Fruit fly (Drosophila melanogaster) whole organism, wandering third instar larva: Measurements from ENCODE around the gene Elovl7.
A peak's percentile ranks its signal among the peaks of the same experiment; 100 is the strongest.

Experiments
- Abd-B ChIP-seq: fragments of >200 bp; optimal IDR thresholded peaks from 2 replicates; lab custom pipeline; 2017; ENCODE audit warnings: missing biosample characterization, missing genetic modification characterization
- CG32264 ChIP-seq: fragments of 200-800 bp; sonication (Bioruptor generic); optimal IDR thresholded peaks from 2 replicates; lab custom pipeline; 2016; ENCODE audit warnings: missing biosample characterization, missing genetic modification characterization
- CG9705 ChIP-seq: fragments of 200-800 bp; sonication (Bioruptor generic); optimal IDR thresholded peaks from 2 replicates; lab custom pipeline; 2018; ENCODE audit warnings: missing biosample characterization, mild to moderate bottlenecking, missing genetic modification characterization
- CrebA ChIP-seq: fragments of 200-800 bp; sonication (Bioruptor generic); optimal IDR thresholded peaks from 2 replicates; lab custom pipeline; 2016; ENCODE audit warnings: missing biosample characterization, mild to moderate bottlenecking, missing genetic modification characterization, borderline replicate concordance
- Dif ChIP-seq: fragments of 200-275, 200-300 bp; sonication (Bioruptor generic); optimal IDR thresholded peaks from 2 replicates; lab custom pipeline; 2018; ENCODE audit warnings: missing biosample characterization, missing genetic modification characterization; ENCODE audit not compliant: partially characterized antibody
- GATAd ChIP-seq: sonication (Bioruptor generic); optimal IDR thresholded peaks from 2 replicates; lab custom pipeline; 2016; ENCODE audit warnings: missing biosample characterization, missing genetic modification characterization
- HLH106 ChIP-seq: fragments of 200-800 bp; optimal IDR thresholded peaks from 3 replicates; lab custom pipeline; 2019; ENCODE audit warnings: missing biosample characterization, mild to moderate bottlenecking, missing genetic modification characterization, moderate library complexity
- Hnf4 ChIP-seq: fragments of 200-800 bp; sonication (Bioruptor generic); optimal IDR thresholded peaks from 2 replicates; lab custom pipeline; 2016; ENCODE audit warnings: missing biosample characterization, mild to moderate bottlenecking, missing genetic modification characterization
- Hr78 ChIP-seq: fragments of >200 bp; optimal IDR thresholded peaks from 2 replicates; lab custom pipeline; 2017; ENCODE audit warnings: missing biosample characterization, missing genetic modification characterization
- Hr83 ChIP-seq: fragments of 200-300 bp; sonication (Bioruptor generic); optimal IDR thresholded peaks from 2 replicates; lab custom pipeline; 2016; ENCODE audit warnings: missing biosample characterization, mild to moderate bottlenecking, missing genetic modification characterization, moderate library complexity; ENCODE audit not compliant: poor library complexity, severe bottlenecking
- Jra ChIP-seq: sonication (Bioruptor generic); optimal IDR thresholded peaks from 2 replicates; lab custom pipeline; 2016; ENCODE audit warnings: missing biosample characterization, missing genetic modification characterization
- Mio ChIP-seq: sonication (Bioruptor generic); optimal IDR thresholded peaks from 2 replicates; lab custom pipeline; 2016; ENCODE audit warnings: missing biosample characterization, missing genetic modification characterization
- OdsH ChIP-seq: fragments of 200-800 bp; sonication (Bioruptor generic); optimal IDR thresholded peaks from 2 replicates; lab custom pipeline; 2016; ENCODE audit warnings: missing biosample characterization, mild to moderate bottlenecking, missing genetic modification characterization
- Rel ChIP-seq, 2 experiments: fragments of 200-800 bp; sonication (Bioruptor generic) in 1 of 2; optimal IDR thresholded peaks; 2 replicates in 1 of 2; 3 replicates in 1 of 2; lab custom pipeline; 2016 to 2019; ENCODE audit warnings: mild to moderate bottlenecking in 2 of 2, missing biosample characterization in 2 of 2, missing genetic modification characterization in 2 of 2, moderate library complexity in 1 of 2
- Sp1 ChIP-seq: fragments of 200-800 bp; sonication (Bioruptor generic); optimal IDR thresholded peaks from 3 replicates; lab custom pipeline; 2019; ENCODE audit warnings: missing biosample characterization, mild to moderate bottlenecking, missing genetic modification characterization, moderate library complexity
- Vsx2 ChIP-seq: fragments of 200-300, 225-300 bp; sonication (Bioruptor generic); optimal IDR thresholded peaks from 2 replicates; lab custom pipeline; 2018; ENCODE audit warnings: missing biosample characterization, missing genetic modification characterization; ENCODE audit not compliant: partially characterized antibody
- br ChIP-seq: fragments of 200-800 bp; sonication (Bioruptor generic); optimal IDR thresholded peaks from 2 replicates; lab custom pipeline; 2016; ENCODE audit warnings: missing biosample characterization, missing genetic modification characterization
- dl ChIP-seq, 2 experiments: fragments of 175-275, 200-275 bp in 1 of 2; fragments of 200-275 bp in 1 of 2; sonication (Bioruptor generic); optimal IDR thresholded peaks; lab custom pipeline; 2018; ENCODE audit warnings: mild to moderate bottlenecking in 2 of 2, missing biosample characterization in 2 of 2, missing genetic modification characterization in 2 of 2, moderate library complexity in 2 of 2; ENCODE audit not compliant: partially characterized antibody in 2 of 2, insufficient read depth in 1 of 2
- dmrt93B ChIP-seq: fragments of 200-800 bp; sonication (Bioruptor generic); optimal IDR thresholded peaks from 2 replicates; lab custom pipeline; 2018; ENCODE audit warnings: missing biosample characterization, mild to moderate bottlenecking, missing genetic modification characterization
- foxo ChIP-seq, 2 experiments: fragments of 200-800 bp; sonication (Bioruptor generic); optimal IDR thresholded peaks; 2 replicates in 1 of 2; 3 replicates in 1 of 2; lab custom pipeline; 2016 to 2017; ENCODE audit warnings: missing biosample characterization in 2 of 2, missing genetic modification characterization in 2 of 2
- h ChIP-seq: fragments of 200-800 bp; sonication (Bioruptor generic); optimal IDR thresholded peaks from 3 replicates; lab custom pipeline; 2016; ENCODE audit warnings: missing biosample characterization, mild to moderate bottlenecking, missing genetic modification characterization
- jim ChIP-seq: fragments of 175-275, 200-325 bp; sonication (Bioruptor generic); optimal IDR thresholded peaks from 2 replicates; lab custom pipeline; 2016; ENCODE audit warnings: missing biosample characterization, mild to moderate bottlenecking, missing genetic modification characterization
- lola ChIP-seq: fragments of >200 bp; optimal IDR thresholded peaks from 2 replicates; lab custom pipeline; 2017; ENCODE audit warnings: missing biosample characterization, missing genetic modification characterization
- pan ChIP-seq: fragments of >200 bp; optimal IDR thresholded peaks from 2 replicates; lab custom pipeline; 2017
- psq ChIP-seq: fragments of 200-800 bp; sonication (Bioruptor generic); optimal IDR thresholded peaks from 3 replicates; lab custom pipeline; 2017; ENCODE audit warnings: missing biosample characterization, mild to moderate bottlenecking, missing genetic modification characterization, moderate library complexity
- rgr ChIP-seq: fragments of 200-800 bp; sonication (Bioruptor generic); optimal IDR thresholded peaks from 3 replicates; lab custom pipeline; 2016; ENCODE audit warnings: missing biosample characterization, mild to moderate bottlenecking, missing genetic modification characterization
- sv ChIP-seq: fragments of 200-800 bp; sonication (Bioruptor generic); optimal IDR thresholded peaks from 3 replicates; lab custom pipeline; 2016; ENCODE audit warnings: missing biosample characterization, missing genetic modification characterization
- tai ChIP-seq: sonication (Bioruptor generic); optimal IDR thresholded peaks from 2 replicates; lab custom pipeline; 2016; ENCODE audit warnings: missing biosample characterization, missing genetic modification characterization
- usp ChIP-seq: fragments of >200 bp; optimal IDR thresholded peaks from 2 replicates; lab custom pipeline; 2017; ENCODE audit warnings: missing biosample characterization, missing genetic modification characterization
- woc ChIP-seq: sonication (Bioruptor generic); optimal IDR thresholded peaks from 2 replicates; lab custom pipeline; 2016; ENCODE audit warnings: missing biosample characterization, mild to moderate bottlenecking, missing genetic modification characterization

Elovl7 gene

DNA sequence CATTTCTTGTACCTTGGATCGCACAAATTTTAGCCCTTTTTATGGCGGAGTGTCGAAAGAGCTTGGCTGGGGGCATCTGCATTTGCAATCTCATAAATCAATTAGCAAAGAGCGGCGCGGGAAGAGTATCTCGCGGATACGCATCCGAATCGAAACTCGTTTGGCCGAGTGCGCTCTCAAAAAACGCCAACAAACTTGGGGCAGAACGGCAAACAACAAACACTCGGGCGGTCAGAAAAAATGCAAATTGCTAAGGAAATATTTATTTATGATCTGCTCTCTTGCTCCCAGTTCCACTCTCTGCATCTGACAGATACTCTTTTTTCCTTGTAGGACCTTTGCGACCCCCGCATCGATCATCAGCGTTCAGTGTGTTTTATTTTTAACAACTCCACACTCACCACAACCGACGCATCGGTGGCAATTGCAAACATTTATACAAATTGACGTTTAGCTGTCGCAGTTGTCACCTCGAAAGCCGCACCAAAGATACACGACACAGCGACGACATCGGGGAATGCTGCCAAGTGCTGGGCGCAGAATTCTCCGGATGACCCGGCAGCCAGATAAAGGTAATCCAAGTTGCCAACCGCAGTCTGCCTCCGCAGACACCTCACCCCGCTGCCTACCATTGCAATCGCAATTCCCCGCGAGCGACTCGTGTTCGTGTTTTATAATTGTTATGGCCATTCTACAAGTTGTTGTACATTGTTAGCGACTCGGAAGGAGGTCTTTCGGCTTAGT, 26.5 kb downstream of the Elovl7 start:
- TF ChIP-seq Vsx2 (GFP tag; lab: Kevin White, UChicago), result peak; percentile 0
- no peak for TF ChIP-seq Rel (GFP tag; optimal IDR thresholded peaks at IDR 0.05; lab: Kevin White, UChicago)
- TF ChIP-seq Rel (tag; optimal IDR thresholded peaks at IDR 0.05; lab: Kevin White, UChicago), result peak; percentile 1
- peak in 1 of 2 experiments; percentile 25 for TF ChIP-seq dl (GFP tag; optimal IDR thresholded peaks at IDR 0.05; lab: Kevin White, UChicago; ENCODE audit: insufficient read depth in 1 of 2, partially characterized antibody in 2 of 2)
- no peak for TF ChIP-seq jim

DNA sequence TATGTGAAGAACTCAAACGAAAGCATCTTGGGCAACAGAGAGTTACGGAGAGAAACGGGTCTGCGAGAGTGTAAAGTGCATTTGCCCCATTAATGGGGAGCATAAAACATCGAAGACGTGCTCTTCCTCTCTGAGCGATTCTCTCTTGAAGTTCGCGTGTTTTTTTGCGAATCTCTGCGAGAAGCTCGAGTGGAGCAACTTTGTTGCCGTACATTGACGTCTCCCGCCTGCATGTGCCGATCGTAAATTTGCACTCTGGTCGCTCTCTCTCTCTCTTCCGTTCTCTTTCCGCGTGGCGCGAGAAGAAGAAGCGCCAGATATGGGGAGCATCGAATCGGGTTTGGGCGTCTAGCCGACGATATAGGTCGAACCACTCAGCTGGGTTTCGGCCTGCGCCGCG, 27.9 kb downstream of the Elovl7 start:
- TF ChIP-seq foxo (GFP tag; optimal IDR thresholded peaks at IDR 0.05; lab: Kevin White, UChicago) (peak in 1 of 2 experiments; percentile 27), Rel (GFP tag; optimal IDR thresholded peaks at IDR 0.05; lab: Kevin White, UChicago) (peak; percentile 82), Rel (tag; optimal IDR thresholded peaks at IDR 0.05; lab: Kevin White, UChicago) (no peak), woc (GFP tag; lab: Kevin White, UChicago) (peak; percentile 34), Vsx2 (GFP tag; lab: Kevin White, UChicago) (peak; percentile 52), Dif (peak; percentile 93), Hr78 (no peak), Hr83 (GFP tag; lab: Kevin White, UChicago) (peak; percentile 16), tai (GFP tag; lab: Kevin White, UChicago) (no peak), dl (GFP tag; optimal IDR thresholded peaks at IDR 0.05; lab: Kevin White, UChicago; ENCODE audit: insufficient read depth in 1 of 2, partially characterized antibody in 2 of 2) (peak; percentile 87 to 93), usp (GFP tag; lab: Kevin White, UChicago) (no peak), Mio (GFP tag; lab: Kevin White, UChicago) (no peak), GATAd (GFP tag; lab: Kevin White, UChicago) (no peak), h (GFP tag; lab: Kevin White, UChicago) (peak; percentile 5), HLH106 (tag; lab: Kevin White, UChicago) (no peak), Sp1 (GFP tag; lab: Kevin White, UChicago) (no peak), CG32264 (GFP tag; lab: Kevin White, UChicago) (no peak), CrebA (peak; percentile 87), Hnf4 (no peak), br (GFP tag; lab: Kevin White, UChicago) (no peak)

DNA sequence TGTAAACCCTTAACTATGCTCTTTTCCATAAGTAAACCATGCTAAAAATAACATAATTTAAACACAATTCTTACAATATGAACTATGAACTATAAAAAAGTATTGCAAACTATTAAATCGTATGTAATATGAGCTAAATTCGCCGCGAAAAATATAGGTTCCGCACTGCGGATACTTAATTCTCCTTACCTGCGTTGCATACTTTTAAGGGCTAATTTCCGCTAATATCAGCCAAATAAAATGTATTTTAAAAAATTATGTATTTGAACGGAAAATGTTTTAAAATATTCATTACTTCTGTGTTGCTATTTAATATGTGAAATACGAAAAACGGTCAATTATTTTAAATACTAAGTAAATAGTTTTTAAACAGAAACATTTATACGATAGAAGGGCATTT, 28.3 kb downstream of the Elovl7 start, which contains the start of gene dsx:
TSS of gene dsx (minus strand) at position 62 of the 400 bp plus-strand sequence.
- TF ChIP-seq psq (GFP tag; lab: Kevin White, UChicago), result peak; percentile 24
- no peak for TF ChIP-seq lola (GFP tag; lab: Kevin White, UChicago)
- TF ChIP-seq woc (GFP tag; lab: Kevin White, UChicago), result peak; percentile 60
- TF ChIP-seq dmrt93B (GFP tag; lab: Kevin White, UChicago), result peak; percentile 40
- TF ChIP-seq CG9705 (GFP tag; lab: Kevin White, UChicago), result peak; percentile 31
- TF ChIP-seq Rel (GFP tag; optimal IDR thresholded peaks at IDR 0.05; lab: Kevin White, UChicago), result no peak
- TF ChIP-seq Rel (tag; optimal IDR thresholded peaks at IDR 0.05; lab: Kevin White, UChicago), result no peak
- no peak for TF ChIP-seq Jra (GFP tag; lab: Kevin White, UChicago)

DNA sequence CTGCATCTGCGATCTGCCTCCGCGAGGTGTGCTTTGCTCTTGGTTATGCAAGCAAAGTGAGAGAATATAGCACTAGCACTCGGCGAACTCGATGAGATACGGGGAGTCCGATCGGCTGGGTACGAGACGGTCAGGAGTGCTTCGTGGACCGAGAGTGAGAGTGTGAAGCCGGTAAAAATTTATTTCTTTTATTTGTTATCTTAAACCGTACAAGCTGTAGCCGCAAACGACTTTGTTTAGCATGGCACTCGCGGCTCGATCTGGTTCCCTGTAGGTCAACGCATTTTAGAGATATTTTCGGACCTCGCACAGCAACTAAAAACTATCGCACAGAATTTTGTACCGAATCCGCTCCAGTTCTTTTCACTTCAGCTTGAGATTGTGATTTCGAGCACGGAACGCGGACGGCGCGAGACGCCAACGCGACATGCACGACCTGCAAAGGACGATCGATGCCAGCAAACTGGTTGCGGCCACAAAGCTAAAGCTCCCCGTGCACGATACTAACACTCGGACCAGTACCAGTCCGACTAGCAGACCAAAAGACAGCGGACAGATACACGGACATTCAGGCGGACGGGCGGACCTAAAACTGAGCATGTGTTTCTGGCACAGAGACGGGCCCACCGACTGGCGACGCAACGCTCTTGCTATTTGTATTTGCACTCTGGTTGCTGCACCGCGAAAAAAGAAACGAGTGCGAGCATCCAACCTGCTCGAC, 28.9 kb downstream of the Elovl7 start:
- TF ChIP-seq pan (lab: Kevin White, UChicago), result no peak
- peak; percentile 62 for TF ChIP-seq Vsx2 (GFP tag; lab: Kevin White, UChicago)
- TF ChIP-seq foxo (GFP tag; optimal IDR thresholded peaks at IDR 0.05; lab: Kevin White, UChicago), result no peak
- peak; percentile 77 for TF ChIP-seq Dif
- no peak for TF ChIP-seq tai (GFP tag; lab: Kevin White, UChicago)
- no peak for TF ChIP-seq CG9705 (GFP tag; lab: Kevin White, UChicago)
- no peak for TF ChIP-seq Hnf4
- no peak for TF ChIP-seq woc (GFP tag; lab: Kevin White, UChicago)
- TF ChIP-seq HLH106 (tag; lab: Kevin White, UChicago), result no peak
- TF ChIP-seq dl (GFP tag; optimal IDR thresholded peaks at IDR 0.05; lab: Kevin White, UChicago; ENCODE audit: insufficient read depth in 1 of 2, partially characterized antibody in 2 of 2), result peak in 1 of 2 experiments; percentile 13
- TF ChIP-seq CrebA, result no peak
- TF ChIP-seq dmrt93B (GFP tag; lab: Kevin White, UChicago), result no peak
- TF ChIP-seq CG32264 (GFP tag; lab: Kevin White, UChicago), result no peak
- TF ChIP-seq Abd-B (GFP tag; lab: Kevin White, UChicago), result no peak
- TF ChIP-seq rgr (GFP tag; lab: Kevin White, UChicago), result no peak
- TF ChIP-seq Rel (GFP tag; optimal IDR thresholded peaks at IDR 0.05; lab: Kevin White, UChicago), result no peak
- TF ChIP-seq Rel (tag; optimal IDR thresholded peaks at IDR 0.05; lab: Kevin White, UChicago), result no peak
- no peak for TF ChIP-seq jim
- no peak for TF ChIP-seq Mio (GFP tag; lab: Kevin White, UChicago)
- TF ChIP-seq lola (GFP tag; lab: Kevin White, UChicago), result no peak
- no peak for TF ChIP-seq sv (GFP tag; lab: Kevin White, UChicago)
- no peak for TF ChIP-seq Hr78
- no peak for TF ChIP-seq OdsH (GFP tag; lab: Kevin White, UChicago)
- TF ChIP-seq, all 38 proteins: peak for 3
